Fruit fly (Drosophila melanogaster) whole organism, embryonic: ENCODE results near the gene Ppt2.
A peak's percentile ranks its signal among the peaks of the same experiment; 100 is the strongest.

Source experiments
- Adf1 ChIP-seq: fragments of 200-800 bp; sonication (Bioruptor generic); IDR thresholded peaks from 2 replicates; pipeline ENCODE4 v1.3.6; 2022; ENCODE audit warnings: missing biosample characterization, missing genetic modification characterization
- Atf6 ChIP-seq: fragments of 200-800 bp; sonication (Bioruptor generic); IDR thresholded peaks from 2 replicates; pipeline ENCODE4 v1.3.6; 2022; ENCODE audit warnings: missing biosample characterization, missing genetic modification characterization
- Bgb ChIP-seq: fragments of 200-800 bp; sonication (Bioruptor generic); IDR thresholded peaks from 2 replicates; pipeline ENCODE4 v1.3.6; 2022; ENCODE audit warnings: missing biosample characterization, missing genetic modification characterization; ENCODE audit not compliant: partially characterized antibody
- CG10274 ChIP-seq: fragments of 200-800 bp; sonication (Bioruptor generic); optimal IDR thresholded peaks from 3 replicates; lab custom pipeline; 2017; ENCODE audit warnings: missing biosample characterization, mild to moderate bottlenecking, missing genetic modification characterization
- CG10431 ChIP-seq: fragments of 200-800 bp; sonication (Bioruptor generic); optimal IDR thresholded peaks from 3 replicates; lab custom pipeline; 2018; ENCODE audit warnings: missing biosample characterization, mild to moderate bottlenecking, missing genetic modification characterization
- CG11085 ChIP-seq: fragments of 200-800 bp; sonication (Bioruptor generic); IDR thresholded peaks from 2 replicates; pipeline ENCODE4 v1.3.6; 2022; ENCODE audit warnings: missing biosample characterization, missing genetic modification characterization
- CG12391 ChIP-seq: fragments of 200-800 bp; sonication (Bioruptor generic); optimal IDR thresholded peaks from 3 replicates; lab custom pipeline; 2018; ENCODE audit warnings: missing biosample characterization, mild to moderate bottlenecking, missing genetic modification characterization, moderate library complexity
- CG14441 ChIP-seq: fragments of 200-800 bp; sonication (Bioruptor generic); IDR thresholded peaks from 2 replicates; pipeline ENCODE4 v1.3.6; 2022; ENCODE audit warnings: missing biosample characterization, missing genetic modification characterization
- CG1529 ChIP-seq: fragments of 200-800 bp; sonication (Bioruptor generic); optimal IDR thresholded peaks from 3 replicates; lab custom pipeline; 2018; ENCODE audit warnings: missing biosample characterization, missing genetic modification characterization
- CG15696 ChIP-seq: fragments of 200-800 bp; sonication (Bioruptor generic); optimal IDR thresholded peaks from 2 replicates; lab custom pipeline; 2019; ENCODE audit warnings: missing biosample characterization, mild to moderate bottlenecking, missing genetic modification characterization, moderate library complexity
- CG16863 ChIP-seq: fragments of 200-800 bp; sonication (Bioruptor generic); optimal IDR thresholded peaks from 3 replicates; lab custom pipeline; 2016; ENCODE audit warnings: missing biosample characterization, missing genetic modification characterization
- CG17612 ChIP-seq: fragments of 200-800 bp; sonication (Bioruptor generic); IDR thresholded peaks from 2 replicates; pipeline ENCODE4 v1.3.6; 2022; ENCODE audit warnings: missing biosample characterization, missing genetic modification characterization
- CG17912 ChIP-seq: fragments of 200-800 bp; sonication (Bioruptor generic); optimal IDR thresholded peaks from 2 replicates; lab custom pipeline; 2018; ENCODE audit warnings: missing biosample characterization, mild to moderate bottlenecking, missing genetic modification characterization
- CG18476 ChIP-seq: fragments of 200-800 bp; sonication (Bioruptor generic); optimal IDR thresholded peaks from 2 replicates; lab custom pipeline; 2016; ENCODE audit warnings: missing biosample characterization, mild to moderate bottlenecking, missing genetic modification characterization
- CG2202 ChIP-seq: fragments of 200-800 bp; sonication (Bioruptor generic); optimal IDR thresholded peaks from 2 replicates; lab custom pipeline; 2018; ENCODE audit warnings: missing biosample characterization, mild to moderate bottlenecking, missing genetic modification characterization
- CG2889 ChIP-seq: fragments of 200-800 bp; sonication (Bioruptor generic); IDR thresholded peaks from 3 replicates; pipeline ENCODE4 v1.3.6; 2022; ENCODE audit warnings: missing biosample characterization, missing genetic modification characterization
- CG31224 ChIP-seq: fragments of 200-800 bp; sonication (Bioruptor generic); IDR thresholded peaks from 2 replicates; pipeline ENCODE4 v1.3.6; 2022; ENCODE audit warnings: missing biosample characterization, missing genetic modification characterization
- CG31441 ChIP-seq: fragments of 200-800 bp; sonication (Bioruptor generic); IDR thresholded peaks from 2 replicates; pipeline ENCODE4 v1.3.6; 2022; ENCODE audit warnings: missing biosample characterization, missing genetic modification characterization
- CG32767 ChIP-seq: fragments of 200-800 bp; sonication (Bioruptor generic); IDR thresholded peaks from 2 replicates; pipeline ENCODE4 v1.3.6; 2022; ENCODE audit warnings: missing biosample characterization, missing genetic modification characterization
- CG32772 ChIP-seq: fragments of 200-800 bp; sonication (Bioruptor generic); IDR thresholded peaks from 2 replicates; pipeline ENCODE4 v1.3.6; 2022; ENCODE audit warnings: missing biosample characterization, missing genetic modification characterization
- CG3995 ChIP-seq: fragments of 200-800 bp; sonication (Bioruptor generic); optimal IDR thresholded peaks from 3 replicates; lab custom pipeline; 2016; ENCODE audit warnings: missing biosample characterization, missing genetic modification characterization
- CG6689 ChIP-seq: fragments of 200-800 bp; sonication (Bioruptor generic); IDR thresholded peaks from 2 replicates; pipeline ENCODE4 v1.3.6; 2022; ENCODE audit warnings: missing biosample characterization, missing genetic modification characterization
- CG6854 ChIP-seq: fragments of 200-800 bp; sonication (Bioruptor generic); optimal IDR thresholded peaks from 3 replicates; lab custom pipeline; 2017; ENCODE audit warnings: missing biosample characterization, mild to moderate bottlenecking, missing genetic modification characterization
- CG8388 ChIP-seq: fragments of 200-800 bp; sonication (Bioruptor generic); optimal IDR thresholded peaks from 2 replicates; lab custom pipeline; 2019; ENCODE audit warnings: missing biosample characterization, mild to moderate bottlenecking, missing genetic modification characterization, moderate library complexity
- CG9797 ChIP-seq: fragments of 200-800 bp; sonication (Bioruptor generic); optimal IDR thresholded peaks from 3 replicates; lab custom pipeline; 2018; ENCODE audit warnings: missing biosample characterization, mild to moderate bottlenecking, missing genetic modification characterization
- Dad ChIP-seq: fragments of 200-800 bp; sonication (Bioruptor generic); optimal IDR thresholded peaks from 3 replicates; lab custom pipeline; 2016; ENCODE audit warnings: missing biosample characterization, missing genetic modification characterization
- Dfd ChIP-seq, 2 experiments: fragments of >200 bp; optimal IDR thresholded peaks; 2 replicates each; lab custom pipeline; 2017; ENCODE audit warnings: missing biosample characterization in 2 of 2, missing genetic modification characterization in 2 of 2
- Fer3 ChIP-seq: fragments of 200-800 bp; sonication (Bioruptor generic); optimal IDR thresholded peaks from 2 replicates; lab custom pipeline; 2018; ENCODE audit warnings: missing biosample characterization, mild to moderate bottlenecking, missing genetic modification characterization, moderate library complexity
- Gsc ChIP-seq: fragments of 200-800 bp; sonication (Bioruptor generic); IDR thresholded peaks from 2 replicates; pipeline ENCODE4 v1.3.6; 2022; ENCODE audit warnings: missing biosample characterization, missing genetic modification characterization
- Rx ChIP-seq: fragments of 200-800 bp; sonication (Bioruptor generic); IDR thresholded peaks from 2 replicates; pipeline ENCODE4 v1.3.6; 2022; ENCODE audit warnings: missing biosample characterization, missing genetic modification characterization
- Sry-β ChIP-seq: fragments of 200-800 bp; sonication (Bioruptor generic); optimal IDR thresholded peaks from 2 replicates; lab custom pipeline; 2018; ENCODE audit warnings: missing biosample characterization, mild to moderate bottlenecking, missing genetic modification characterization, moderate library complexity
- Usf ChIP-seq: fragments of 200-800 bp; sonication (Bioruptor generic); optimal IDR thresholded peaks from 2 replicates; lab custom pipeline; 2017; ENCODE audit warnings: missing genotype, missing biosample characterization, missing genetic modification characterization
- ara ChIP-seq: fragments of 200-800 bp; sonication (Bioruptor generic); IDR thresholded peaks from 2 replicates; pipeline ENCODE4 v1.3.6; 2022; ENCODE audit warnings: missing biosample characterization, missing genetic modification characterization
- bowl ChIP-seq: fragments of 200-800 bp; sonication (Bioruptor generic); IDR thresholded peaks from 2 replicates; pipeline ENCODE4 v1.3.6; 2022; ENCODE audit warnings: missing biosample characterization, missing genetic modification characterization
- btn ChIP-seq: fragments of 200-800 bp; sonication (Bioruptor generic); optimal IDR thresholded peaks from 2 replicates; lab custom pipeline; 2016; ENCODE audit warnings: missing biosample characterization, missing genetic modification characterization
- fd96Cb ChIP-seq: fragments of 200-800 bp; sonication (Bioruptor generic); optimal IDR thresholded peaks from 2 replicates; lab custom pipeline; 2018; ENCODE audit warnings: missing biosample characterization, mild to moderate bottlenecking, missing genetic modification characterization, moderate library complexity
- gfzf ChIP-seq: fragments of 200-800 bp; sonication (Bioruptor generic); optimal IDR thresholded peaks from 2 replicates; lab custom pipeline; 2016; ENCODE audit warnings: missing biosample characterization, mild to moderate bottlenecking, missing genetic modification characterization, moderate library complexity
- grau ChIP-seq: fragments of 200-800 bp; optimal IDR thresholded peaks from 3 replicates; lab custom pipeline; 2019; ENCODE audit warnings: missing biosample characterization, mild to moderate bottlenecking, missing genetic modification characterization, moderate library complexity
- lbe ChIP-seq: fragments of 200-800 bp; sonication (Bioruptor generic); optimal IDR thresholded peaks from 2 replicates; lab custom pipeline; 2016; ENCODE audit warnings: missing biosample characterization, mild to moderate bottlenecking, missing genetic modification characterization
- nom ChIP-seq: fragments of 200-800 bp; sonication (Bioruptor generic); optimal IDR thresholded peaks from 2 replicates; lab custom pipeline; 2017; ENCODE audit warnings: missing biosample characterization, missing genetic modification characterization, mild to moderate bottlenecking, moderate library complexity, missing genetic modification reagents
- otp ChIP-seq: fragments of 200-800 bp; sonication (Bioruptor generic); IDR thresholded peaks from 3 replicates; pipeline ENCODE4, ENCODE4 v1.3.6; 2022; ENCODE audit warnings: missing biosample characterization, missing genetic modification characterization
- row ChIP-seq: fragments of 200-800 bp; sonication (Bioruptor generic); IDR thresholded peaks from 3 replicates; pipeline ENCODE4 v1.3.6; 2022; ENCODE audit warnings: missing biosample characterization, missing genetic modification characterization
- sima ChIP-seq: fragments of 200-800 bp; sonication (Bioruptor generic); optimal IDR thresholded peaks from 2 replicates; lab custom pipeline; 2016; ENCODE audit warnings: missing biosample characterization, missing genetic modification characterization
- slou ChIP-seq: fragments of 200-800 bp; sonication (Bioruptor generic); optimal IDR thresholded peaks from 3 replicates; lab custom pipeline; 2016; ENCODE audit warnings: missing biosample characterization, missing genetic modification characterization
- sqz ChIP-seq: fragments of 200-800 bp; sonication (Bioruptor generic); optimal IDR thresholded peaks from 3 replicates; lab custom pipeline; 2018; ENCODE audit warnings: missing biosample characterization, mild to moderate bottlenecking, missing genetic modification characterization
- tin ChIP-seq: fragments of 200-800 bp; sonication (Bioruptor generic); optimal IDR thresholded peaks from 3 replicates; lab custom pipeline; 2016; ENCODE audit warnings: missing biosample characterization, missing genetic modification characterization
- tio ChIP-seq: fragments of 200-800 bp; sonication (Bioruptor generic); optimal IDR thresholded peaks from 2 replicates; lab custom pipeline; 2017; ENCODE audit warnings: missing biosample characterization, missing genetic modification characterization, inconsistent platforms
- toy ChIP-seq: fragments of 200-800 bp; sonication (Bioruptor generic); IDR thresholded peaks from 2 replicates; pipeline ENCODE4 v1.3.6; 2022; ENCODE audit warnings: missing biosample characterization, missing genetic modification characterization
- wdn ChIP-seq: fragments of 200-800 bp; sonication (Bioruptor generic); IDR thresholded peaks from 2 replicates; pipeline ENCODE4 v1.3.6; 2022; ENCODE audit warnings: missing biosample characterization, missing genetic modification characterization
- yki ChIP-seq: fragments of >200 bp; optimal IDR thresholded peaks from 3 replicates; lab custom pipeline; 2018
- zen2 ChIP-seq: fragments of 200-800 bp; sonication (Bioruptor generic); IDR thresholded peaks from 3 replicates; pipeline ENCODE4 v1.3.6; 2022; ENCODE audit warnings: missing biosample characterization, missing genetic modification characterization; ENCODE audit not compliant: partially characterized antibody
- zf30C ChIP-seq: fragments of 200-800 bp; sonication (Bioruptor generic); optimal IDR thresholded peaks from 3 replicates; lab custom pipeline; 2018; ENCODE audit warnings: missing biosample characterization, mild to moderate bottlenecking, missing genetic modification characterization

Gene Ppt2

dm6 chr2L:11277927-11278351 lies 2.2 kb upstream of the Ppt2 start, which contains the start of gene CG33695 (continued):
- peak; percentile 11 for TF ChIP-seq sima
- no peak for TF ChIP-seq toy (GFP tag; lab: Robert Waterston, UW)
- peak; percentile 43 for TF ChIP-seq CG3995 (GFP tag; lab: Kevin White, UChicago)
- peak; percentile 56 for TF ChIP-seq grau (tag; lab: Kevin White, UChicago)
- TF ChIP-seq Adf1 (GFP tag; lab: Robert Waterston, UW) = peak; percentile 23; the same call in 1 of the 2 replicates
- peak; percentile 11 for TF ChIP-seq Sry-β (GFP tag; lab: Kevin White, UChicago)
- no peak for TF ChIP-seq Rx (GFP tag; lab: Robert Waterston, UW)
- peak; percentile 70 for TF ChIP-seq tin (GFP tag; lab: Kevin White, UChicago)
- TF ChIP-seq CG17912 (GFP tag; lab: Kevin White, UChicago) = no peak
- peak; percentile 21 for TF ChIP-seq fd96Cb (tag; lab: Kevin White, UChicago)
- TF ChIP-seq Dad = peak; percentile 77
- peak; percentile 22; the same call in 1 of the 3 replicates for TF ChIP-seq row
- no peak; the same call in 1 of the 2 replicates for TF ChIP-seq bowl
- TF ChIP-seq Usf = no peak
- peak; percentile 52 for TF ChIP-seq Fer3 (tag; lab: Kevin White, UChicago)
- TF ChIP-seq CG32767 (GFP tag; lab: Robert Waterston, UW) = no peak
- peak; percentile 9 for TF ChIP-seq CG2202 (tag; lab: Kevin White, UChicago)
- peak; percentile 74 for TF ChIP-seq lbe (GFP tag; lab: Kevin White, UChicago)
- TF ChIP-seq Bgb (GFP tag; lab: Robert Waterston, UW) = peak; percentile 74
- TF ChIP-seq yki = no peak
- no peak for TF ChIP-seq CG6854 (GFP tag; lab: Kevin White, UChicago)
- TF ChIP-seq CG2889 (GFP tag; lab: Robert Waterston, UW) = no peak
- TF ChIP-seq CG31224 = no peak
- TF ChIP-seq otp (GFP tag; lab: Robert Waterston, UW) = no peak
- no peak for TF ChIP-seq sqz (GFP tag; lab: Kevin White, UChicago)
- TF ChIP-seq zf30C (GFP tag; lab: Kevin White, UChicago) = no peak
- peak; percentile 32 for TF ChIP-seq CG10274 (GFP tag; lab: Kevin White, UChicago)
- TF ChIP-seq CG31441 (GFP tag; lab: Robert Waterston, UW) = no peak
- TF ChIP-seq CG1529 (GFP tag; lab: Kevin White, UChicago) = no peak
- peak; percentile 24 for TF ChIP-seq CG9797 (GFP tag; lab: Kevin White, UChicago)
- no peak for TF ChIP-seq Dfd (GFP tag; optimal IDR thresholded peaks at IDR 0.05; lab: Kevin White, UChicago)
- TF ChIP-seq tio (GFP tag; lab: Kevin White, UChicago) = no peak
- TF ChIP-seq CG18476 (GFP tag; lab: Kevin White, UChicago) = peak; percentile 41
- TF ChIP-seq CG14441 (GFP tag; lab: Robert Waterston, UW) = no peak
- TF ChIP-seq ara (GFP tag; lab: Robert Waterston, UW) = no peak
- TF ChIP-seq CG6689 (GFP tag; lab: Robert Waterston, UW) = no peak
- TF ChIP-seq slou (GFP tag; lab: Kevin White, UChicago) = peak; percentile 17
- peak; percentile 62 for TF ChIP-seq Atf6 (GFP tag; lab: Robert Waterston, UW)
- peak; percentile 38 for TF ChIP-seq gfzf (GFP tag; lab: Kevin White, UChicago)
- TF ChIP-seq Gsc = no peak
- TF ChIP-seq zen2 (GFP tag; lab: Robert Waterston, UW) = peak; percentile 68; the same call in 1 of the 3 replicates
- peak; percentile 58 for TF ChIP-seq CG16863 (GFP tag; lab: Kevin White, UChicago)
- peak; percentile 29 for TF ChIP-seq CG12391 (tag; lab: Kevin White, UChicago)
- TF ChIP-seq btn (GFP tag; lab: Kevin White, UChicago) = peak; percentile 24
- peak; percentile 19 for TF ChIP-seq nom
- TF ChIP-seq wdn (GFP tag; lab: Robert Waterston, UW) = peak; percentile 37; the same call in 1 of the 2 replicates
- TF ChIP-seq CG8388 (GFP tag; lab: Kevin White, UChicago) = no peak
- peak; percentile 9 for TF ChIP-seq CG10431
- TF ChIP-seq CG15696 (tag; lab: Kevin White, UChicago) = no peak
- no peak for TF ChIP-seq CG17612 (GFP tag; lab: Robert Waterston, UW)
- TF ChIP-seq CG11085 (GFP tag; lab: Robert Waterston, UW) = peak; percentile 31; the same call in 1 of the 2 replicates
- TF ChIP-seq CG32772 (GFP tag; lab: Robert Waterston, UW) = no peak
